Fruit fly (Drosophila melanogaster): Measurements from ENCODE around the gene GIIIspla2.
A peak's percentile ranks its signal among the peaks of the same experiment; 100 is the strongest.

The GIIIspla2 gene

dm6 chrX:8122834-8123233 lies 34.6 kb upstream of the GIIIspla2 start:
- TF ChIP-seq CG15336 (GFP tag; IDR thresholded peaks at IDR 0.05) (peak; percentile 76), CG32006 (GFP tag; optimal IDR thresholded peaks at IDR 0.05) (peak; percentile 85), Ets96B (tag; optimal IDR thresholded peaks at IDR 0.05) (peak; percentile 17), lz (GFP tag; optimal IDR thresholded peaks at IDR 0.05) (no peak), CG11902 (GFP tag; optimal IDR thresholded peaks at IDR 0.05) (peak; percentile 5), CG10669 (GFP tag; optimal IDR thresholded peaks at IDR 0.05) (peak; percentile 40), salr (GFP tag; optimal IDR thresholded peaks at IDR 0.05) (peak in 1 of 2 experiments; percentile 38), Sox102F (GFP tag; optimal IDR thresholded peaks at IDR 0.05) (no peak), vri (GFP tag; optimal IDR thresholded peaks at IDR 0.05) (no peak), Lpt (GFP tag; optimal IDR thresholded peaks at IDR 0.05) (peak; percentile 54), Met (GFP tag; optimal IDR thresholded peaks at IDR 0.05) (no peak), fd85E (GFP tag; optimal IDR thresholded peaks at IDR 0.05) (no peak), Ets21C (GFP tag; optimal IDR thresholded peaks at IDR 0.05) (no peak), CG8319 (GFP tag; optimal IDR thresholded peaks at IDR 0.05) (no peak), net (GFP tag; optimal IDR thresholded peaks at IDR 0.05) (peak; percentile 63), fkh (GFP tag; optimal IDR thresholded peaks at IDR 0.05) (no peak), CG11762 (GFP tag; optimal IDR thresholded peaks at IDR 0.05; ENCODE audit: insufficient read depth) (peak; percentile 20), topi (GFP tag; optimal IDR thresholded peaks at IDR 0.05) (peak; percentile 15), esn (GFP tag; optimal IDR thresholded peaks at IDR 0.05) (peak; percentile 18), CG31627 (GFP tag; optimal IDR thresholded peaks at IDR 0.05) (no peak), CG34406 (GFP tag; optimal IDR thresholded peaks at IDR 0.05) (no peak), CG8119 (GFP tag; IDR thresholded peaks at IDR 0.05) (peak; percentile 77), pdm3 (GFP tag; optimal IDR thresholded peaks at IDR 0.05) (peak; percentile 56), spab (GFP tag; optimal IDR thresholded peaks at IDR 0.05) (no peak), acj6 (GFP tag; optimal IDR thresholded peaks at IDR 0.05) (peak; percentile 34), CG8632 (GFP tag; optimal IDR thresholded peaks at IDR 0.05) (peak; percentile 4), cyc (GFP tag; optimal IDR thresholded peaks at IDR 0.05) (no peak), ss (GFP tag; optimal IDR thresholded peaks at IDR 0.05) (peak; percentile 67 to 78), CG7368 (GFP tag; optimal IDR thresholded peaks at IDR 0.05) (peak; percentile 22), svp (GFP tag) (no peak), Eip75B (GFP tag; optimal IDR thresholded peaks at IDR 0.05) (peak; percentile 28), Blimp-1 (GFP tag; optimal IDR thresholded peaks at IDR 0.05) (no peak), CG1621 (tag; optimal IDR thresholded peaks at IDR 0.05) (no peak), achi (GFP tag; optimal IDR thresholded peaks at IDR 0.05) (peak; percentile 34), CG6163 (GFP tag; IDR thresholded peaks at IDR 0.05) (peak; percentile 66; the same call in 2 of the 3 replicates), CG10631 (GFP tag; optimal IDR thresholded peaks at IDR 0.05) (peak; percentile 30), CG6854 (GFP tag; optimal IDR thresholded peaks at IDR 0.05) (no peak), CG16779 (tag; optimal IDR thresholded peaks at IDR 0.05) (no peak), fd59A (GFP tag; optimal IDR thresholded peaks at IDR 0.05) (peak; percentile 36), CG4318 (GFP tag; optimal IDR thresholded peaks at IDR 0.05) (peak; percentile 57), Hr38 (GFP tag; optimal IDR thresholded peaks at IDR 0.05) (no peak), CG6276 (GFP tag; optimal IDR thresholded peaks at IDR 0.05) (peak; percentile 66), CG3032 (tag; optimal IDR thresholded peaks at IDR 0.05) (peak; percentile 46), dsx (GFP tag; optimal IDR thresholded peaks at IDR 0.05; ENCODE audit: poor library complexity, severe bottlenecking) (peak; percentile 27), CG6808 (GFP tag; optimal IDR thresholded peaks at IDR 0.05) (peak; percentile 48), Sox14 (GFP tag; optimal IDR thresholded peaks at IDR 0.05) (peak; percentile 28), Smox (GFP tag; optimal IDR thresholded peaks at IDR 0.05) (no peak), CG9139 (GFP tag; optimal IDR thresholded peaks at IDR 0.05) (no peak), Eip78C (GFP tag) (peak; percentile 92), CG6792 (GFP tag; optimal IDR thresholded peaks at IDR 0.05) (peak; percentile 25), eg (GFP tag; IDR thresholded peaks at IDR 0.05) (peak; percentile 62), Eip93F (GFP tag; optimal IDR thresholded peaks at IDR 0.05) (no peak)

All from whole organism, prepupa.